Fruit fly (Drosophila melanogaster): Measurements from ENCODE around the gene beta-PheRS.
A peak's percentile ranks its signal among the peaks of the same experiment; 100 is the strongest.

The beta-PheRS gene

dm6 chr3R:24272775-24273290, 20.4 kb upstream of the beta-PheRS start, which contains the start of gene Orct2 (continued):
- no peak for TF ChIP-seq Chrac-16 (GFP tag; optimal IDR thresholded peaks at IDR 0.05)
- no peak for TF ChIP-seq TFAM (GFP tag; optimal IDR thresholded peaks at IDR 0.05)
- no peak for TF ChIP-seq CG9215 (GFP tag; IDR thresholded peaks at IDR 0.05)
- no peak for TF ChIP-seq CG12391 (tag; optimal IDR thresholded peaks at IDR 0.05)
- TF ChIP-seq Lpt (GFP tag; optimal IDR thresholded peaks at IDR 0.05) = no peak
- no peak for TF ChIP-seq Dfd (GFP tag; optimal IDR thresholded peaks at IDR 0.05)
- peak; percentile 9 for TF ChIP-seq CHES-1-like (GFP tag; optimal IDR thresholded peaks at IDR 0.05)
- no peak for TF ChIP-seq CG2116 (GFP tag; optimal IDR thresholded peaks at IDR 0.05)
- TF ChIP-seq HHEX (GFP tag; optimal IDR thresholded peaks at IDR 0.05) = peak; percentile 25
- no peak for TF ChIP-seq Hr51 (GFP tag; optimal IDR thresholded peaks at IDR 0.05)
- no peak for TF ChIP-seq CG7372 (GFP tag; IDR thresholded peaks at IDR 0.05)
- no peak for TF ChIP-seq H2.0 (GFP tag; IDR thresholded peaks at IDR 0.05)
- peak; percentile 36 for TF ChIP-seq grn (GFP tag; optimal IDR thresholded peaks at IDR 0.05)
- TF ChIP-seq CG17829 (tag; optimal IDR thresholded peaks at IDR 0.05) = no peak
- TF ChIP-seq bab2 (GFP tag; optimal IDR thresholded peaks at IDR 0.05) = no peak
- TF ChIP-seq Hand (GFP tag; optimal IDR thresholded peaks at IDR 0.05) = no peak
- TF ChIP-seq CG17612 (GFP tag; IDR thresholded peaks at IDR 0.05) = no peak
- TF ChIP-seq CG13424 (tag; optimal IDR thresholded peaks at IDR 0.05) = no peak
- TF ChIP-seq sr (GFP tag; IDR thresholded peaks at IDR 0.05) = no peak
- TF ChIP-seq inv (GFP tag; IDR thresholded peaks at IDR 0.05; ENCODE audit: partially characterized antibody) = no peak
- TF ChIP-seq CG10267 (tag; optimal IDR thresholded peaks at IDR 0.05) = no peak
- TF ChIP-seq sc (optimal IDR thresholded peaks at IDR 0.05) = no peak
- no peak for TF ChIP-seq sc (GFP tag; optimal IDR thresholded peaks at IDR 0.05)
- no peak for TF ChIP-seq CG4854 (GFP tag; optimal IDR thresholded peaks at IDR 0.05)
- no peak for TF ChIP-seq MTF-1 (GFP tag; optimal IDR thresholded peaks at IDR 0.05; ENCODE audit: borderline replicate concordance)
- TF ChIP-seq br (optimal IDR thresholded peaks at IDR 0.05) = no peak
- TF ChIP-seq CG10147 (GFP tag; optimal IDR thresholded peaks at IDR 0.05) = peak; percentile 1
- no peak for TF ChIP-seq jigr1 (GFP tag; IDR thresholded peaks at IDR 0.05)
- peak; percentile 55; the same call in 2 of the 3 replicates for TF ChIP-seq zfh1 (GFP tag; IDR thresholded peaks at IDR 0.05)
- TF ChIP-seq CG10274 (GFP tag; optimal IDR thresholded peaks at IDR 0.05) = no peak
- TF ChIP-seq ara (GFP tag; IDR thresholded peaks at IDR 0.05) = no peak
- TF ChIP-seq ATbp (GFP tag; optimal IDR thresholded peaks at IDR 0.05) = no peak
- TF ChIP-seq pum (GFP tag; optimal IDR thresholded peaks at IDR 0.05) = no peak
- TF ChIP-seq D (optimal IDR thresholded peaks at IDR 0.05) = peak; percentile 73
- no peak for TF ChIP-seq D (GFP tag; optimal IDR thresholded peaks at IDR 0.05)
- TF ChIP-seq Scr (GFP tag; IDR thresholded peaks at IDR 0.05; ENCODE audit: partially characterized antibody) = peak; percentile 29; the same call in 1 of the 2 replicates
- peak; percentile 4 for TF ChIP-seq CG2712 (tag; optimal IDR thresholded peaks at IDR 0.05)
- no peak for TF ChIP-seq NFAT (GFP tag; IDR thresholded peaks at IDR 0.05)
- TF ChIP-seq CG7987 (GFP tag; optimal IDR thresholded peaks at IDR 0.05) = no peak
- TF ChIP-seq CG5245 (GFP tag; optimal IDR thresholded peaks at IDR 0.05) = no peak
- no peak for TF ChIP-seq eyg (GFP tag; optimal IDR thresholded peaks at IDR 0.05)
- TF ChIP-seq CG4820 (GFP tag; optimal IDR thresholded peaks at IDR 0.05) = no peak
- TF ChIP-seq Rfx (GFP tag; IDR thresholded peaks at IDR 0.05) = 0 out of 2 replicates have a peak, but pooled peaks have one; percentile 28
- TF ChIP-seq NK7.1 (GFP tag; optimal IDR thresholded peaks at IDR 0.05) = no peak
- no peak for TF ChIP-seq CG12299 (tag; optimal IDR thresholded peaks at IDR 0.05)
- TF ChIP-seq CG7271 (tag; optimal IDR thresholded peaks at IDR 0.05) = no peak
- TF ChIP-seq lov (optimal IDR thresholded peaks at IDR 0.05) = no peak
- TF ChIP-seq lov (GFP tag; IDR thresholded peaks at IDR 0.05) = no peak
- no peak for TF ChIP-seq Optix (GFP tag; IDR thresholded peaks at IDR 0.05)
- peak; percentile 28; the same call in 1 of the 2 replicates for TF ChIP-seq ato (GFP tag; IDR thresholded peaks at IDR 0.05; ENCODE audit: partially characterized antibody)
- TF ChIP-seq Aef1 (GFP tag; IDR thresholded peaks at IDR 0.05) = no peak
- peak; percentile 100 for TF ChIP-seq cwo (GFP tag; optimal IDR thresholded peaks at IDR 0.05)

All from whole organism, embryonic.